Worm (Caenorhabditis elegans) whole organism, midembryonic: ENCODE measurements around the gene gtap-2.
A peak's percentile ranks its signal among the peaks of the same experiment; 100 is the strongest.

Experiments
- T22C8.4 ChIP-seq: fragments of 200-800 bp; sonication (Bioruptor generic); IDR thresholded peaks from 2 replicates; pipeline ENCODE4 v1.3.6; 2022; ENCODE audit warnings: missing genetic modification characterization, missing compliant biosample characterization
- cog-1 ChIP-seq: sonication (generic microtip); optimal IDR thresholded peaks from 2 replicates; lab custom pipeline; 2016; ENCODE audit warnings: missing genetic modification characterization, missing compliant biosample characterization
- flt-1 ChIP-seq: fragments of 200-800 bp; sonication (Bioruptor generic); IDR thresholded peaks from 2 replicates; pipeline ENCODE4 v1.3.6; 2022; ENCODE audit warnings: missing genetic modification characterization, missing compliant biosample characterization
- klf-2 ChIP-seq: fragments of 200-800 bp; sonication (Bioruptor generic); conservative IDR thresholded peaks from 2 replicates; pipeline ENCODE4 v1.3.6; 2022; ENCODE audit warnings: missing genetic modification reagents, missing genetic modification characterization, missing compliant biosample characterization
- med-1 ChIP-seq: sonication (generic microtip); optimal IDR thresholded peaks from 2 replicates; lab custom pipeline; 2017; ENCODE audit warnings: missing genetic modification characterization, mild to moderate bottlenecking, missing compliant biosample characterization, antibody characterized with exemption, missing genetic modification reagents; ENCODE audit not compliant: insufficient read depth
- ref-1 ChIP-seq: fragments of 200-800 bp; sonication (Bioruptor generic); conservative IDR thresholded peaks from 2 replicates; pipeline ENCODE4 v1.3.6; 2022; ENCODE audit warnings: missing genetic modification reagents, missing genetic modification characterization, missing compliant biosample characterization
- tab-1 ChIP-seq: fragments of 200-800 bp; sonication (Bioruptor generic); IDR thresholded peaks from 2 replicates; pipeline ENCODE4 v1.3.6; 2022; ENCODE audit warnings: missing genetic modification characterization, missing compliant biosample characterization
- ztf-23 ChIP-seq: fragments of 200-800 bp; sonication (Bioruptor generic); IDR thresholded peaks from 2 replicates; pipeline ENCODE4 v1.3.6; 2022; ENCODE audit warnings: missing genetic modification reagents, missing genetic modification characterization, missing compliant biosample characterization
- ztf-29 ChIP-seq: fragments of 200-800 bp; sonication (Bioruptor generic); IDR thresholded peaks from 2 replicates; pipeline ENCODE4 v1.3.6; 2022; ENCODE audit warnings: missing genetic modification reagents, missing genetic modification characterization, missing compliant biosample characterization

gtap-2 gene

ce11 chrIII:9848603-9849002, 40.3 kb downstream of the gtap-2 start:
- TF ChIP-seq ztf-23 (no peak), ref-1 (GFP tag; lab: Robert Waterston, UW) (no peak), med-1 (no peak), ztf-29 (GFP tag; lab: Robert Waterston, UW) (no peak), cog-1 (tag; lab: Kevin White, UChicago) (no peak), klf-2 (GFP tag; lab: Robert Waterston, UW) (no peak), flt-1 (GFP tag; lab: Robert Waterston, UW) (no peak), tab-1 (GFP tag; lab: Robert Waterston, UW) (no peak), T22C8.4 (GFP tag; lab: Robert Waterston, UW) (no peak)

ce11 chrIII:9849111-9849510, 40.8 kb downstream of the gtap-2 start:
- TF ChIP-seq tab-1 (GFP tag; lab: Robert Waterston, UW): peak; percentile 84
- peak; percentile 62 for TF ChIP-seq ref-1 (GFP tag; lab: Robert Waterston, UW)
- peak; percentile 60 for TF ChIP-seq T22C8.4 (GFP tag; lab: Robert Waterston, UW)
- TF ChIP-seq ztf-29 (GFP tag; lab: Robert Waterston, UW): peak; percentile 65
- peak; percentile 76 for TF ChIP-seq klf-2 (GFP tag; lab: Robert Waterston, UW)
- peak; percentile 88 for TF ChIP-seq flt-1 (GFP tag; lab: Robert Waterston, UW)
- TF ChIP-seq ztf-23: peak; percentile 68

- TF ChIP-seq flt-1 (GFP tag; lab: Robert Waterston, UW): no peak
- TF ChIP-seq ztf-29 (GFP tag; lab: Robert Waterston, UW): no peak
- TF ChIP-seq ztf-23: no peak
- TF ChIP-seq tab-1 (GFP tag; lab: Robert Waterston, UW): no peak
- TF ChIP-seq med-1: no peak
Observed at ce11 chrIII:9849950-9850349, 41.6 kb downstream of the gtap-2 start.

- TF ChIP-seq med-1 (no peak), flt-1 (GFP tag; lab: Robert Waterston, UW) (no peak), ref-1 (GFP tag; lab: Robert Waterston, UW) (no peak), tab-1 (GFP tag; lab: Robert Waterston, UW) (no peak), ztf-29 (GFP tag; lab: Robert Waterston, UW) (no peak), ztf-23 (no peak), klf-2 (GFP tag; lab: Robert Waterston, UW) (no peak), cog-1 (tag; lab: Kevin White, UChicago) (no peak), T22C8.4 (GFP tag; lab: Robert Waterston, UW) (no peak)
Observed at ce11 chrIII:9850877-9851276, 42.5 kb downstream of the gtap-2 start.

ce11 chrIII:9851547-9851946, 43.2 kb downstream of the gtap-2 start, which contains the start of gene K11H3.3:
TSS of gene K11H3.3 (plus strand) at chrIII:9851854.
- TF ChIP-seq flt-1 (GFP tag; lab: Robert Waterston, UW) (no peak), ztf-29 (GFP tag; lab: Robert Waterston, UW) (no peak), tab-1 (GFP tag; lab: Robert Waterston, UW) (no peak), ref-1 (GFP tag; lab: Robert Waterston, UW) (no peak), cog-1 (tag; lab: Kevin White, UChicago) (no peak), T22C8.4 (GFP tag; lab: Robert Waterston, UW) (no peak), ztf-23 (no peak), med-1 (no peak), klf-2 (GFP tag; lab: Robert Waterston, UW) (no peak)

- no peak for TF ChIP-seq ref-1 (GFP tag; lab: Robert Waterston, UW)
- no peak for TF ChIP-seq ztf-29 (GFP tag; lab: Robert Waterston, UW)
- no peak for TF ChIP-seq klf-2 (GFP tag; lab: Robert Waterston, UW)
- no peak for TF ChIP-seq med-1
- no peak for TF ChIP-seq cog-1 (tag; lab: Kevin White, UChicago)
- no peak for TF ChIP-seq ztf-23
- TF ChIP-seq flt-1 (GFP tag; lab: Robert Waterston, UW): no peak
- no peak for TF ChIP-seq tab-1 (GFP tag; lab: Robert Waterston, UW)
- TF ChIP-seq T22C8.4 (GFP tag; lab: Robert Waterston, UW): no peak
Observed at ce11 chrIII:9853667-9854620, 45.6 kb downstream of the gtap-2 start.

ce11 chrIII:9854960-9855359, 46.6 kb downstream of the gtap-2 start:
- TF ChIP-seq ztf-23 (no peak), cog-1 (tag; lab: Kevin White, UChicago) (no peak), med-1 (no peak), klf-2 (GFP tag; lab: Robert Waterston, UW) (no peak), flt-1 (GFP tag; lab: Robert Waterston, UW) (no peak), tab-1 (GFP tag; lab: Robert Waterston, UW) (no peak), ref-1 (GFP tag; lab: Robert Waterston, UW) (no peak), ztf-29 (GFP tag; lab: Robert Waterston, UW) (no peak), T22C8.4 (GFP tag; lab: Robert Waterston, UW) (no peak)

- TF ChIP-seq med-1 (no peak), ref-1 (GFP tag; lab: Robert Waterston, UW) (no peak), T22C8.4 (GFP tag; lab: Robert Waterston, UW) (no peak), ztf-23 (no peak), ztf-29 (GFP tag; lab: Robert Waterston, UW) (no peak), flt-1 (GFP tag; lab: Robert Waterston, UW) (no peak), cog-1 (tag; lab: Kevin White, UChicago) (no peak), tab-1 (GFP tag; lab: Robert Waterston, UW) (no peak), klf-2 (GFP tag; lab: Robert Waterston, UW) (no peak)
Observed at ce11 chrIII:9857110-9857509, 48.8 kb downstream of the gtap-2 start.

ce11 chrIII:9858061-9858460, 49.7 kb downstream of the gtap-2 start:
- TF ChIP-seq T22C8.4 (GFP tag; lab: Robert Waterston, UW) (no peak), med-1 (no peak), ztf-29 (GFP tag; lab: Robert Waterston, UW) (no peak), ztf-23 (no peak), cog-1 (tag; lab: Kevin White, UChicago) (no peak), tab-1 (GFP tag; lab: Robert Waterston, UW) (no peak), flt-1 (GFP tag; lab: Robert Waterston, UW) (no peak), ref-1 (GFP tag; lab: Robert Waterston, UW) (no peak), klf-2 (GFP tag; lab: Robert Waterston, UW) (no peak)
